ENCODE assay signal across 1 fruit fly cellular context in the genomic region with DNA sequence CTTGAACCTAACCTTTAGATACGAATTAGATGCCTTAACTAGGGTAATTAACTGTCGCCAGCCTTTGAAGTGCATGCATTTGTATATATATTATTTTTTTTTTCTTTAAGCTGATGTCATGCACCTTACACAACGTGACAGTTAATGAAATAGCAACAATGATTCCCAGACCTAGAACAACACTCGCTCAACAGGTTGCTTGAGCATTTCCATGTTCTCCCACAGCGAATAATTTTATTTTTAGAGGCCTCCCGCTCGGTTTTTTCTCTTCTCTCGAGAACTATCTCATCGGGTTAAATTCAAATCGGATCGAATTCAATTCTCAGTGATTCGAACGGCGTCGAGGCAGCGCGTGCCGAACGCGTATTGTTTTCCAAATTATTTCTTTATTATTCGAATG.
TF ChIP-seq lines count a peak whose summit lies in the region.

A gene (plus strand): TSS at position 321 of the 400 bp plus-strand sequence.

TF ChIP-seq in whole organism, embryonic, 481 proteins besides CTCF, POLR2A, EP300 and RAD21 (continued from another document):
- TF ChIP-seq cas (GFP tag; IDR thresholded peaks at IDR 0.05; lab: Robert Waterston, UW) (no peak), sens (GFP tag; lab: Kevin White, UChicago) (peak; percentile 40), CG11695 (GFP tag; IDR thresholded peaks at IDR 0.05; lab: Robert Waterston, UW) (peak; percentile 70; the same call in 1 of the 3 replicates), Hr78 (GFP tag; optimal IDR thresholded peaks at IDR 0.05; lab: Kevin White, UChicago) (peak in 1 of 2 experiments; percentile 30), CG4404 (GFP tag; IDR thresholded peaks at IDR 0.05; lab: Robert Waterston, UW) (no peak), CG2678 (tag; optimal IDR thresholded peaks at IDR 0.05; lab: Kevin White, UChicago) (no peak), Sox102F (GFP tag; optimal IDR thresholded peaks at IDR 0.05; lab: Kevin White, UChicago) (no peak), CG15269 (tag; optimal IDR thresholded peaks at IDR 0.05; lab: Kevin White, UChicago) (peak; percentile 5), Trl (optimal IDR thresholded peaks at IDR 0.05; lab: Kevin White, UChicago) (peak; percentile 40 to 71), Trl (GFP tag; optimal IDR thresholded peaks at IDR 0.05; lab: Kevin White, UChicago) (no peak), CG9727 (GFP tag; optimal IDR thresholded peaks at IDR 0.05; lab: Kevin White, UChicago) (no peak), sug (tag; optimal IDR thresholded peaks at IDR 0.05; lab: Kevin White, UChicago) (peak; percentile 9)
